Fruit fly (Drosophila melanogaster) whole organism, embryonic: ENCODE data around the gene CG7879.

Source experiments
- CG18599 ChIP-seq: fragments of 200-800 bp; sonication (Bioruptor generic); optimal IDR thresholded peaks from 3 replicates; lab custom pipeline; 2017; ENCODE audit warnings: missing biosample characterization, missing genetic modification characterization, mild to moderate bottlenecking, moderate library complexity, missing genetic modification reagents
- CG2120 ChIP-seq: fragments of 200-800 bp; sonication (Bioruptor generic); optimal IDR thresholded peaks from 3 replicates; lab custom pipeline; 2016; ENCODE audit warnings: missing biosample characterization, missing genetic modification characterization
- E2f1 ChIP-seq: fragments of 200-800 bp; sonication (Bioruptor generic); IDR thresholded peaks from 2 replicates; pipeline ENCODE4 v1.3.6; 2022; ENCODE audit warnings: missing biosample characterization, missing genetic modification characterization
- Mad ChIP-seq: fragments of 200-800 bp; sonication (Bioruptor generic); optimal IDR thresholded peaks from 2 replicates; lab custom pipeline; 2016; ENCODE audit warnings: missing biosample characterization, missing genetic modification characterization
- YL-1 ChIP-seq: fragments of 200-800 bp; sonication (Bioruptor generic); optimal IDR thresholded peaks from 3 replicates; lab custom pipeline; 2017; ENCODE audit warnings: missing biosample characterization, mild to moderate bottlenecking, missing genetic modification characterization
- pho ChIP-seq: fragments of 200-800 bp; sonication (Bioruptor generic); optimal IDR thresholded peaks from 2 replicates; lab custom pipeline; 2016; ENCODE audit warnings: missing biosample characterization, missing genetic modification characterization
- run ChIP-seq: fragments of 200-800 bp; sonication (Bioruptor generic); optimal IDR thresholded peaks from 3 replicates; lab custom pipeline; 2018; ENCODE audit warnings: missing biosample characterization, mild to moderate bottlenecking, missing genetic modification characterization

DNA sequence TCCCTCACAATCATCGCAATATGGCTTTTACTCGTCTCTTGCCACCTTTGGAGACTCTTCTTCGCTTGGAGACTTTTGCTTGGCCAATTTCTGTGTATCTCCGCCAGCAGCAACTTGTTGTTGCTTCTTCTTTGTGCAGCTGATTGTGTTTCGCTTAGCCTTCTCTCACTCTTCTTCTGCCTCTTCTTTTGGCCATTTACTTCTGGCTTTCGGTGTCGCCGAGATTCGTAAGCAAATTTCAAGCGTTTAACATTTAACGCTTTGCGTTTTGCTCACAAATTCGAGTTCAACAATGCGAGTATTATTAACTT lies 1.5 kb upstream of the CG7879 start:
- TF ChIP-seq CG18599 (GFP tag; lab: Kevin White, UChicago): no peak
- TF ChIP-seq pho (GFP tag; lab: Kevin White, UChicago): no peak
- TF ChIP-seq CG2120 (GFP tag; lab: Kevin White, UChicago): no peak
- no peak for TF ChIP-seq YL-1
- TF ChIP-seq run (tag; lab: Kevin White, UChicago): no peak
- TF ChIP-seq Mad (GFP tag; lab: Kevin White, UChicago): no peak
- TF ChIP-seq E2f1 (GFP tag; lab: Robert Waterston, UW): no peak
